Worm (Caenorhabditis elegans) whole organism, late embryonic: ENCODE measurements around the gene clec-61.

Experiments
- C38D4.7 ChIP-seq: fragments of 200-800 bp; sonication (Bioruptor generic); optimal IDR thresholded peaks from 2 replicates; lab custom pipeline; 2018; ENCODE audit warnings: mild to moderate bottlenecking, missing genetic modification characterization, moderate library complexity, missing compliant biosample characterization
- T23F11.4 ChIP-seq: fragments of 200-800 bp; sonication (Bioruptor generic); optimal IDR thresholded peaks from 2 replicates; lab custom pipeline; 2018; ENCODE audit warnings: mild to moderate bottlenecking, missing genetic modification characterization, missing compliant biosample characterization
- ahr-1 ChIP-seq: sonication (generic microtip); optimal IDR thresholded peaks from 2 replicates; lab custom pipeline; 2016; ENCODE audit warnings: missing genetic modification characterization, missing compliant biosample characterization
- ama-1 ChIP-seq: fragments of 150-350 bp; optimal IDR thresholded peaks from 2 replicates; lab custom pipeline; 2014
- ceh-34 ChIP-seq: sonication (generic microtip); optimal IDR thresholded peaks from 2 replicates; lab custom pipeline; 2016; ENCODE audit warnings: mild to moderate bottlenecking, missing genetic modification characterization, missing compliant biosample characterization
- ceh-9 ChIP-seq: sonication (generic microtip); optimal IDR thresholded peaks from 2 replicates; lab custom pipeline; 2016; ENCODE audit warnings: mild to moderate bottlenecking, missing genetic modification characterization, inconsistent platforms, missing compliant biosample characterization
- dve-1 ChIP-seq: sonication (generic microtip); optimal IDR thresholded peaks from 2 replicates; lab custom pipeline; 2017; ENCODE audit warnings: antibody characterized with exemption, mild to moderate bottlenecking, missing genetic modification characterization, missing compliant biosample characterization
- fkh-6 ChIP-seq: sonication (generic microtip); optimal IDR thresholded peaks from 2 replicates; lab custom pipeline; 2016; ENCODE audit warnings: missing genetic modification characterization, missing compliant biosample characterization
- gmeb-2 ChIP-seq: sonication (generic microtip); optimal IDR thresholded peaks from 2 replicates; lab custom pipeline; 2016; ENCODE audit warnings: missing genetic modification characterization, inconsistent platforms, missing compliant biosample characterization
- hlh-13 ChIP-seq: fragments of 200-800 bp; sonication (Bioruptor generic); optimal IDR thresholded peaks from 2 replicates; lab custom pipeline; 2018; ENCODE audit warnings: mild to moderate bottlenecking, missing genetic modification characterization, missing compliant biosample characterization
- lin-11 ChIP-seq: fragments of 200-800 bp; sonication (Bioruptor generic); optimal IDR thresholded peaks from 2 replicates; lab custom pipeline; 2018; ENCODE audit warnings: mild to moderate bottlenecking, missing genetic modification characterization, missing compliant biosample characterization
- nhr-232 ChIP-seq: sonication (generic microtip); optimal IDR thresholded peaks from 2 replicates; lab custom pipeline; 2016; ENCODE audit warnings: missing genetic modification characterization, missing compliant biosample characterization
- tbx-2 ChIP-seq: sonication (generic microtip); optimal IDR thresholded peaks from 2 replicates; lab custom pipeline; 2016; ENCODE audit warnings: missing genetic modification characterization, missing compliant biosample characterization

DNA sequence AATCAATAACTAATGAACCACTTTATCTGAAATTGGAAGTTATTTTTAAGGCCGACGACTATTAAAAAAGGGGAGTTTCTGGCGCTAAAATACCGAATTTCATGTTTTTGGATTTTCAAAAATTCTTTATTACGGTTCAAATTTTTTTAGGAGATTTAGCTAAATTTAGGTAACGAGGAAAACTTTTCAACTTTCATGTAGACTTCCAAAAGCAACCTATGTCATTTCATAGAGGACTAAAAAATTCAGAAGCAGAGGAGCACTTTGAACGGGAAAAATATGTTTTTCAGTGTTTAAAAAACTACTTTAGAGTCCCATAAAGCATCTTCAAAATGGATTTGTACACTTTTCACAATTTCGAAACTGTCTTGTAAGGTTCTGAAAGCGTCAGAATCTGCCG is 23.0 kb upstream of the clec-61 start:
- TF ChIP-seq hlh-13 (GFP tag; lab: Kevin White, UChicago) (no peak), C38D4.7 (no peak), fkh-6 (tag; lab: Kevin White, UChicago) (no peak), ceh-9 (tag; lab: Kevin White, UChicago) (no peak), ahr-1 (tag; lab: Kevin White, UChicago) (no peak), ama-1 (lab: Kevin White, UChicago) (no peak), ceh-34 (tag; lab: Kevin White, UChicago) (no peak), lin-11 (tag; lab: Kevin White, UChicago) (no peak), gmeb-2 (no peak), tbx-2 (tag; lab: Kevin White, UChicago) (no peak), nhr-232 (tag; lab: Kevin White, UChicago) (no peak), T23F11.4 (GFP tag; lab: Kevin White, UChicago) (no peak), dve-1 (no peak)
